Worm (Caenorhabditis elegans): ENCODE results near the gene scc-2.
A peak's percentile ranks its signal among the peaks of the same experiment; 100 is the strongest.

scc-2 gene

DNA sequence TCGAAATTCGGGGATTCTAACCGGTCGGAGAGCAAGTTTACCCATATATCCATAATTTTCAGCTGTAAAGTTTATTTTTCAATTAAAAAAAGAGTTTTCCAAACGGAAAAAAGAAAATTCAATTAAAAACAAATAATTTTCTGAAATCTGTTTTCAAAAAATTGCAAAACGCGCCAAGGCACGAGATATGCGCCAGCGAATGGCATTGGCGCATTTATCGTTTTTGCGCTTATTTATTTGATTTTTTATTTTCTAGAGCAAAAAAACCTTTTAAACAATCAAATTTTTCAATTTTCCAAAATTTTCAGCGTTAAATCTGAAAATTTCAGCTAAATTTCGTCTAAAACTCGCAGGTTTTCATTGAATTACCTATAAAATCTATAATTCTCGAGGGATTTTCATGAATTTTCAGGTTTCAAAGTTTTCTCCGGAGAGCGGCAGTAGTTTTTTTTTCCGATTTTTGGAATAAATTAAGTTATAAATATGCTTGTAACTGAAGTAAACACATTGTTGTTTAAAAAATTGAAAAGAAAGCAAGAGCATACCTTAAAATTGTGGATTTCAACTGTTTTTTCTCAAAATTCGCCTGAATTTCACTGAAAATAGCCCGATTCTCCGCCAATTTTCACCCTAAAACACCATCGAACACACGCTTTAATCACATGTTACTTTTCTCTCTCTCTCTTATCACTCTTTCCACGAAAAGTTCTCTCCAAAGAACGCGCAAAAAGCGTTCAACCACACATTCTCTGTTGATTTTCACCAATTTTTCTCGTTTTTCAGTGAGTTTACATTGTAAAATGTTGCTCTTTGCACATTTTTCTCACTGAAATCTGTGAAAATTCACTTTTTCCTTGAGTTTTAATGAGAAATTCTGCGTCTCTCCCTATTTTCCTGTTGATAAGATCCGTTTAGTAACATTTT lies 22.4 kb upstream of the scc-2 start, which contains the start of gene B0432.10 (continued):
- TF ChIP-seq fkh-6 (tag; optimal IDR thresholded peaks at IDR 0.05) (no peak), ceh-30 (tag; optimal IDR thresholded peaks at IDR 0.05) (no peak), pros-1 (tag; optimal IDR thresholded peaks at IDR 0.05) (no peak), npax-4 (tag; optimal IDR thresholded peaks at IDR 0.05) (no peak), zip-5 (tag; optimal IDR thresholded peaks at IDR 0.05) (no peak), hlh-30 (tag; optimal IDR thresholded peaks at IDR 0.05; ENCODE audit: insufficient read depth) (no peak), dve-1 (tag; optimal IDR thresholded peaks at IDR 0.05) (peak; percentile 18), unc-55 (GFP tag; optimal IDR thresholded peaks at IDR 0.05) (peak; percentile 4), Y22D7AL.16 (tag; optimal IDR thresholded peaks at IDR 0.05) (no peak), pha-4 (tag; optimal IDR thresholded peaks at IDR 0.05) (no peak), ceh-6 (GFP tag; optimal IDR thresholded peaks at IDR 0.05) (no peak), ceh-18 (tag; optimal IDR thresholded peaks at IDR 0.05) (peak; percentile 19), C38D4.7 (GFP tag; optimal IDR thresholded peaks at IDR 0.05) (no peak), C08G9.2 (tag; optimal IDR thresholded peaks at IDR 0.05) (no peak)

DNA sequence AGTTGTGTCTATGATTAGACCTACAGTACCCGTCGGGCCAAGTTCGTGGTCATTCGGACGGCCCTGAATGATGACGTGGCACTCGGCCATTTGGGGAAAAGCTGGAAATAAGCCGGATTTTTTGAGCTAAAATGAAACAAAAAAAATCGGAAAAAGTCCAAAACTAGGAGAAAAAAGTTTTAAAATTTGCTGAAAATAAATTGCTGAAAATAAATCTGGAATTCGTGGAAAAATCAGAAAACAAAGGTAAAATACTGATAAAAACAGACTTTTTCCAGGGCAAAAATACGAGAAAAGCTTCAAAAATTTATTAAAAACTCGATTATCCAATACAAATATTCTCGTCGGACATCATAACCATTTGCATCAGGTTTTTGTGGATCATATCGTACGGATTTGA lies 20.1 kb upstream of the scc-2 start, which contains the start of gene B0432.9:
Gene B0432.9 (minus strand): TSS at position 101 of the 400 bp plus-strand sequence.
- TF ChIP-seq madf-2 (tag; optimal IDR thresholded peaks at IDR 0.05), result no peak

DNA sequence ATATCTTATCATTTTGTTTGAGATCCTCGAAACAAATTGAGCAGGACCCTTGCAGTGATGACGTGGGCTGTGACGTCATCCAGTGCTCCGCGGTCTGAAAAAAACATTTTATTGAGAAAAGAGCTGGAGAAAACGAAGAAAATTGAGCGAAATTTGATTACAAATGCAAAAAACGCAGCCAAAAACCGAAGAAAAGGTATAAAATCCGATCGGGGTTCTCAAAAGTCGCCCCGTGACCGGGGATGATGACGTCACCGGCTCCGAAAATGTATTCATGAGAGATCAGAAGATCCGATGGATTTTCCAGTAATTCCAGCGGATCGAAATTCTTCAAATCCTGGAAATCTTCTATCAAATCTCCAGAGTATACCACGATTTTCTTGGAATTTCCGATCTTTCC lies 19.0 kb upstream of the scc-2 start, which contains the start of gene trul-1:
Gene trul-1 (minus strand): TSS at position 101 of the 400 bp plus-strand sequence.
- no peak for TF ChIP-seq pqm-1 (tag; optimal IDR thresholded peaks at IDR 0.05)
- TF ChIP-seq ttx-3 (tag; optimal IDR thresholded peaks at IDR 0.05), result no peak
- no peak for TF ChIP-seq ceh-24 (tag; optimal IDR thresholded peaks at IDR 0.05)
- TF ChIP-seq ceh-30 (tag; optimal IDR thresholded peaks at IDR 0.05), result no peak
- no peak for TF ChIP-seq fkh-10 (GFP tag; optimal IDR thresholded peaks at IDR 0.05)
- no peak for TF ChIP-seq nhr-232 (tag; optimal IDR thresholded peaks at IDR 0.05)
- no peak for TF ChIP-seq elt-4 (tag; optimal IDR thresholded peaks at IDR 0.05)

DNA sequence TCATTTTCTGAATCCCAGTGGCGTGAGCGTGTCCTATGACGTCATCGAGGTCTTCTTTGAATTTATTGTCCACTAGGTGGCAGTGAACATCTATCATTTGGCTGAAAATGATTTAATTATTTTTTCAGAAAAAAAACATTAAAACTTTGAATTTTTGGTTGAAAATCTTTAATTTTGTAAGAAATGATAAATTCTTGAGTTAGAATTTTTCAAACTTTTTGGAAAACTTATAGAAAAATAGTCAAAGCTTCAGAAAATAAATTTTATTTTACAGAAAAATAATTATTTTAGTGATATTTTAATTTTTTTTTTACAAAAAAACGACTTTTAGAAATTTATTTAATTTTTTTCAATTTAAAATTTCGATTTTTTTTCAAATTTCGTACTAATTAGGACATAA lies 15.2 kb upstream of the scc-2 start, which contains the start of gene B0432.8:
Gene B0432.8 (minus strand): TSS at position 101 of the 400 bp plus-strand sequence.
- TF ChIP-seq lim-6 (tag; optimal IDR thresholded peaks at IDR 0.05), result no peak
- TF ChIP-seq pqm-1 (tag; optimal IDR thresholded peaks at IDR 0.05), result no peak
- no peak for TF ChIP-seq pros-1 (tag; optimal IDR thresholded peaks at IDR 0.05)
- no peak for TF ChIP-seq nhr-11 (tag; optimal IDR thresholded peaks at IDR 0.05)
- TF ChIP-seq C38D4.7 (GFP tag; optimal IDR thresholded peaks at IDR 0.05), result no peak
- no peak for TF ChIP-seq hlh-8 (tag; optimal IDR thresholded peaks at IDR 0.05)
- no peak for TF ChIP-seq sox-2 (GFP tag; IDR thresholded peaks at IDR 0.05)
- TF ChIP-seq tbx-2 (tag; optimal IDR thresholded peaks at IDR 0.05), result no peak
- no peak for TF ChIP-seq dve-1 (tag; optimal IDR thresholded peaks at IDR 0.05)
- no peak for TF ChIP-seq gmeb-2 (tag; optimal IDR thresholded peaks at IDR 0.05)
- no peak for TF ChIP-seq ref-2 (tag; optimal IDR thresholded peaks at IDR 0.05)
- TF ChIP-seq syd-9 (tag; optimal IDR thresholded peaks at IDR 0.05), result no peak
- TF ChIP-seq fkh-10 (GFP tag; optimal IDR thresholded peaks at IDR 0.05), result no peak
- no peak for TF ChIP-seq ceh-6 (GFP tag; optimal IDR thresholded peaks at IDR 0.05)
- no peak for TF ChIP-seq hlh-30 (tag; optimal IDR thresholded peaks at IDR 0.05; ENCODE audit: insufficient read depth)
- no peak for TF ChIP-seq npax-4 (tag; optimal IDR thresholded peaks at IDR 0.05)
- no peak for TF ChIP-seq nfya-1 (tag; optimal IDR thresholded peaks at IDR 0.05)
- no peak for TF ChIP-seq F13H6.1 (tag; optimal IDR thresholded peaks at IDR 0.05)
- TF ChIP-seq nhr-232 (tag; optimal IDR thresholded peaks at IDR 0.05), result no peak

DNA sequence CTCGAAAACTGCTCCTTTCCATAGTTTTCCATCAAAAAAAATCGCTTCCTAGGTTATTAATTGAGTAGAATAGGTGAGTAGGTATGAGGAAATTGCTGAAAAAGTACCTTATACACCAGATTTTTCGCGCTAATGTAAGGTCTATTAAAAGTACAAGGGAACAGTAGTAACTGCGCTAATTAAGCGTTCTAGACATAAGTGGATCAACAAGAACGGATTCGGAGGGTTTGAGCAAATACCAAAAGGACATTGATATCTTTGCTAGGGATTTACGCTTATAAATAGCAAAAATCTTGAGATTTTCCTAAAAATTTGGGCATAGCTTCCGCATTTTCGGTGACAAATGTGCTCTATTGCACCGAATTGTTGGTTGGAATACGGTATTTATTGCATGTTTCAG lies 10.4 kb upstream of the scc-2 start, which contains the start of gene B0432.7:
Gene B0432.7 (minus strand): TSS at position 101 of the 400 bp plus-strand sequence.
- TF ChIP-seq pha-2 (tag; optimal IDR thresholded peaks at IDR 0.05), result no peak
- no peak for TF ChIP-seq ahr-1 (tag; optimal IDR thresholded peaks at IDR 0.05)
- TF ChIP-seq F13H6.1 (tag; optimal IDR thresholded peaks at IDR 0.05), result no peak
- no peak for TF ChIP-seq ztf-16 (tag; optimal IDR thresholded peaks at IDR 0.05)
- TF ChIP-seq ceh-45 (GFP tag; IDR thresholded peaks at IDR 0.05), result no peak
- no peak for TF ChIP-seq sox-2 (GFP tag; IDR thresholded peaks at IDR 0.05)
- TF ChIP-seq nhr-232 (tag; optimal IDR thresholded peaks at IDR 0.05), result no peak
- TF ChIP-seq gmeb-2 (tag; optimal IDR thresholded peaks at IDR 0.05), result no peak
- no peak for TF ChIP-seq elt-2 (tag; optimal IDR thresholded peaks at IDR 0.05)
- TF ChIP-seq ref-2 (tag; optimal IDR thresholded peaks at IDR 0.05), result no peak
- TF ChIP-seq ceh-24 (tag; optimal IDR thresholded peaks at IDR 0.05), result no peak
- TF ChIP-seq nhr-11 (tag; optimal IDR thresholded peaks at IDR 0.05), result no peak
- TF ChIP-seq ceh-30 (tag; optimal IDR thresholded peaks at IDR 0.05), result no peak
- no peak for TF ChIP-seq sox-4 (tag; optimal IDR thresholded peaks at IDR 0.05)
- TF ChIP-seq ceh-31 (tag; optimal IDR thresholded peaks at IDR 0.05), result no peak
- TF ChIP-seq tbx-2 (tag; optimal IDR thresholded peaks at IDR 0.05), result no peak
- TF ChIP-seq C38D4.7 (GFP tag; optimal IDR thresholded peaks at IDR 0.05), result no peak
- TF ChIP-seq C08G9.2 (tag; optimal IDR thresholded peaks at IDR 0.05), result no peak
- TF ChIP-seq T23F11.4 (GFP tag; optimal IDR thresholded peaks at IDR 0.05), result no peak
